Worm (Caenorhabditis elegans) whole organism, late embryonic: ENCODE data around the gene myrf-2.

Experiments
- K02D7.2 ChIP-seq: sonication (generic microtip); optimal IDR thresholded peaks from 2 replicates; lab custom pipeline; 2017; ENCODE audit warnings: mild to moderate bottlenecking, missing genetic modification characterization, missing compliant biosample characterization
- ceh-2 ChIP-seq: sonication (generic microtip); optimal IDR thresholded peaks from 2 replicates; lab custom pipeline; 2016; ENCODE audit warnings: missing genotype, missing genetic modification characterization, missing compliant biosample characterization
- ceh-48 ChIP-seq: sonication (generic microtip); optimal IDR thresholded peaks from 2 replicates; lab custom pipeline; 2016; ENCODE audit warnings: missing genetic modification characterization, inconsistent platforms, missing compliant biosample characterization
- ceh-6 ChIP-seq: fragments of 200-800 bp; sonication (Bioruptor generic); optimal IDR thresholded peaks from 2 replicates; lab custom pipeline; 2018; ENCODE audit warnings: mild to moderate bottlenecking, missing genetic modification characterization, missing compliant biosample characterization
- dmd-4 ChIP-seq: sonication (generic microtip); optimal IDR thresholded peaks from 2 replicates; lab custom pipeline; 2016; ENCODE audit warnings: borderline replicate concordance, missing genetic modification characterization, missing compliant biosample characterization
- elt-4 ChIP-seq: sonication (generic microtip); optimal IDR thresholded peaks from 2 replicates; lab custom pipeline; 2016; ENCODE audit warnings: missing genetic modification characterization, missing compliant biosample characterization
- nhr-11 ChIP-seq: fragments of 150-350 bp; optimal IDR thresholded peaks from 2 replicates; lab custom pipeline; 2014; ENCODE audit warnings: missing biosample characterization, missing genetic modification characterization
- nhr-232 ChIP-seq: sonication (generic microtip); optimal IDR thresholded peaks from 2 replicates; lab custom pipeline; 2016; ENCODE audit warnings: missing genetic modification characterization, missing compliant biosample characterization
- npax-4 ChIP-seq: sonication (generic microtip); optimal IDR thresholded peaks from 2 replicates; lab custom pipeline; 2016; ENCODE audit warnings: missing genetic modification characterization, missing compliant biosample characterization
- odd-2 ChIP-seq: sonication (generic microtip); optimal IDR thresholded peaks from 2 replicates; lab custom pipeline; 2017; ENCODE audit warnings: antibody characterized with exemption, mild to moderate bottlenecking, missing genetic modification characterization, missing compliant biosample characterization
- pros-1 ChIP-seq: fragments of 150-350 bp; optimal IDR thresholded peaks from 2 replicates; lab custom pipeline; 2014; ENCODE audit warnings: missing biosample characterization, missing genetic modification reagents, missing genetic modification characterization
- rnt-1 ChIP-seq: sonication (generic microtip); optimal IDR thresholded peaks from 2 replicates; lab custom pipeline; 2016; ENCODE audit warnings: missing genetic modification characterization, missing compliant biosample characterization
- zip-5 ChIP-seq: sonication (generic microtip); optimal IDR thresholded peaks from 2 replicates; lab custom pipeline; 2016; ENCODE audit warnings: missing genetic modification characterization, missing compliant biosample characterization

- TF ChIP-seq ceh-2 (tag; lab: Kevin White, UChicago), result no peak
- no peak for TF ChIP-seq odd-2 (tag; lab: Kevin White, UChicago)
- no peak for TF ChIP-seq nhr-232 (tag; lab: Kevin White, UChicago)
- no peak for TF ChIP-seq pros-1 (tag; lab: Kevin White, UChicago)
- no peak for TF ChIP-seq dmd-4
- no peak for TF ChIP-seq nhr-11
- no peak for TF ChIP-seq elt-4 (tag; lab: Kevin White, UChicago)
- TF ChIP-seq npax-4 (tag; lab: Kevin White, UChicago), result no peak
- no peak for TF ChIP-seq ceh-48 (tag; lab: Kevin White, UChicago)
- TF ChIP-seq zip-5 (tag; lab: Kevin White, UChicago), result no peak
- TF ChIP-seq ceh-6 (GFP tag; lab: Kevin White, UChicago), result no peak
- no peak for TF ChIP-seq rnt-1
- no peak for TF ChIP-seq K02D7.2 (tag; lab: Kevin White, UChicago)
Observed at ce11 chrX:10205321-10205720, 11.1 kb upstream of the myrf-2 start, which contains the start of gene sex-1.
